ENCODE assay signal across 1 fruit fly cellular context in the genomic region with DNA sequence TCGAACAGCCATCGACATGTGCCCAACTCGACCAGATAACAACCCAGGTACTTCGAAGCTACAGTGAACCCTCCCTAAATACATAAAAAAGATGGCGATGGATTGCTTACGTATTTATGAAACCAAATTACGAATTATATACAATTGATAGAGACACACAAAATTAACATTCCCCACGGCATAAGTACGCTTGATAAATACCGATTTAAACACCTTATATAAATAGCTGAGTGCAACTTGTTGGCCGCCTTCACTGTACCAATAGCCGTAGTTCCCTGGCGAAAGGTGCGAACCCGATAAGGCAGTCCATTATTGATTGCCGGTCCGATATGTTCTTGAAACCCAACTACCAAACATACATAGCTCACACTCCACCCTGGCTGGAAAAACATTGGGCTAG.
TF ChIP-seq lines count a peak whose summit lies in the region.

No protein-coding gene starts in this region.

TF ChIP-seq in whole organism, embryonic, 481 proteins besides CTCF, POLR2A, EP300 and RAD21 (continued from another document):
- TF ChIP-seq fru (optimal IDR thresholded peaks at IDR 0.05; lab: Kevin White, UChicago) (no peak), CG10267 (tag; optimal IDR thresholded peaks at IDR 0.05; lab: Kevin White, UChicago) (no peak), Abd-B (GFP tag; optimal IDR thresholded peaks at IDR 0.05; lab: Kevin White, UChicago) (no peak), hth (optimal IDR thresholded peaks at IDR 0.05; lab: Kevin White, UChicago) (no peak), nerfin-1 (tag; optimal IDR thresholded peaks at IDR 0.05; lab: Kevin White, UChicago) (no peak), HLH54F (GFP tag; optimal IDR thresholded peaks at IDR 0.05; lab: Kevin White, UChicago) (peak; percentile 10), CG6683 (GFP tag; optimal IDR thresholded peaks at IDR 0.05; lab: Kevin White, UChicago) (no peak), Ptx1 (GFP tag; IDR thresholded peaks at IDR 0.05; lab: Robert Waterston, UW) (peak; percentile 59), schlank (tag; optimal IDR thresholded peaks at IDR 0.05; lab: Kevin White, UChicago) (no peak), CG6272 (GFP tag; IDR thresholded peaks at IDR 0.05; lab: Robert Waterston, UW) (peak; percentile 24; the same call in 1 of the 2 replicates), CG4730 (GFP tag; IDR thresholded peaks at IDR 0.05; lab: Robert Waterston, UW) (0 out of 2 replicates have a peak, but pooled peaks have one; percentile 4), CG18764 (GFP tag; optimal IDR thresholded peaks at IDR 0.05; lab: Kevin White, UChicago) (no peak), so (GFP tag; IDR thresholded peaks at IDR 0.05; lab: Robert Waterston, UW) (no peak), CG7372 (GFP tag; IDR thresholded peaks at IDR 0.05; lab: Robert Waterston, UW) (no peak), CG10462 (GFP tag; optimal IDR thresholded peaks at IDR 0.05; lab: Kevin White, UChicago) (no peak), CG17829 (tag; optimal IDR thresholded peaks at IDR 0.05; lab: Kevin White, UChicago) (no peak), CG4404 (GFP tag; IDR thresholded peaks at IDR 0.05; lab: Robert Waterston, UW) (no peak), stc (GFP tag; IDR thresholded peaks at IDR 0.05; lab: Robert Waterston, UW) (no peak), CG2129 (GFP tag; IDR thresholded peaks at IDR 0.05; lab: Robert Waterston, UW; ENCODE audit: partially characterized antibody) (no peak), CG11398 (GFP tag; optimal IDR thresholded peaks at IDR 0.05; lab: Kevin White, UChicago) (no peak), stwl (tag; optimal IDR thresholded peaks at IDR 0.05; lab: Kevin White, UChicago) (no peak), Lim3 (GFP tag; IDR thresholded peaks at IDR 0.05; lab: Robert Waterston, UW) (no peak), mld (GFP tag; IDR thresholded peaks at IDR 0.05; lab: Robert Waterston, UW; ENCODE audit: partially characterized antibody) (no peak), hkb (optimal IDR thresholded peaks at IDR 0.05; lab: Kevin White, UChicago) (no peak), hkb (GFP tag; IDR thresholded peaks at IDR 0.05; lab: Robert Waterston, UW) (0 out of 2 replicates have a peak, but pooled peaks have one; percentile 35), nmo (GFP tag; optimal IDR thresholded peaks at IDR 0.05; lab: Kevin White, UChicago) (peak; percentile 5), Hsf (GFP tag; optimal IDR thresholded peaks at IDR 0.05; lab: Kevin White, UChicago) (no peak), exex (tag; optimal IDR thresholded peaks at IDR 0.05; lab: Kevin White, UChicago) (peak; percentile 68), dm (GFP tag; optimal IDR thresholded peaks at IDR 0.05; lab: Kevin White, UChicago) (no peak), Oli (tag; optimal IDR thresholded peaks at IDR 0.05; lab: Kevin White, UChicago) (peak; percentile 2), CG10431 (GFP tag; optimal IDR thresholded peaks at IDR 0.05; lab: Kevin White, UChicago) (no peak), tna (GFP tag; IDR thresholded peaks at IDR 0.05; lab: Robert Waterston, UW; ENCODE audit: partially characterized antibody) (no peak), CG14014 (GFP tag; IDR thresholded peaks at IDR 0.05; lab: Robert Waterston, UW) (0 out of 2 replicates have a peak, but pooled peaks have one; percentile 43), CG11695 (GFP tag; IDR thresholded peaks at IDR 0.05; lab: Robert Waterston, UW) (peak; percentile 19; the same call in 1 of the 3 replicates), sim (GFP tag; IDR thresholded peaks at IDR 0.05; lab: Robert Waterston, UW) (no peak), HHEX (GFP tag; optimal IDR thresholded peaks at IDR 0.05; lab: Kevin White, UChicago) (no peak), CG15073 (GFP tag; optimal IDR thresholded peaks at IDR 0.05; lab: Kevin White, UChicago) (no peak), nau (GFP tag; optimal IDR thresholded peaks at IDR 0.05; lab: Kevin White, UChicago) (no peak), Chrac-16 (GFP tag; optimal IDR thresholded peaks at IDR 0.05; lab: Kevin White, UChicago) (peak; percentile 5), CG10565 (GFP tag; optimal IDR thresholded peaks at IDR 0.05; lab: Kevin White, UChicago) (no peak), Nf-YC (tag; optimal IDR thresholded peaks at IDR 0.05; lab: Kevin White, UChicago) (peak; percentile 4), CG6654 (GFP tag; optimal IDR thresholded peaks at IDR 0.05; lab: Kevin White, UChicago) (no peak), cato (GFP tag; optimal IDR thresholded peaks at IDR 0.05; lab: Kevin White, UChicago; ENCODE audit: borderline replicate concordance) (no peak), Ets97D (GFP tag; optimal IDR thresholded peaks at IDR 0.05; lab: Kevin White, UChicago) (no peak), CG33557 (GFP tag; optimal IDR thresholded peaks at IDR 0.05; lab: Kevin White, UChicago) (no peak), CG2875 (GFP tag; optimal IDR thresholded peaks at IDR 0.05; lab: Kevin White, UChicago) (no peak), sqz (GFP tag; optimal IDR thresholded peaks at IDR 0.05; lab: Kevin White, UChicago) (no peak), CG1024 (GFP tag; IDR thresholded peaks at IDR 0.05; lab: Robert Waterston, UW) (no peak), CG13287 (GFP tag; IDR thresholded peaks at IDR 0.05; lab: Robert Waterston, UW; ENCODE audit: partially characterized antibody) (no peak), Drgx (GFP tag; IDR thresholded peaks at IDR 0.05; lab: Robert Waterston, UW) (no peak), ham (GFP tag; IDR thresholded peaks at IDR 0.05; lab: Robert Waterston, UW) (no peak), CG15514 (GFP tag; optimal IDR thresholded peaks at IDR 0.05; lab: Kevin White, UChicago) (peak; percentile 27), rib (GFP tag; IDR thresholded peaks at IDR 0.05; lab: Robert Waterston, UW) (peak; percentile 44; the same call in 1 of the 2 replicates), Hmx (GFP tag; optimal IDR thresholded peaks at IDR 0.05; lab: Kevin White, UChicago) (no peak), bsh (GFP tag; optimal IDR thresholded peaks at IDR 0.05; lab: Kevin White, UChicago) (peak in 1 of 2 experiments; percentile 32), CG15269 (tag; optimal IDR thresholded peaks at IDR 0.05; lab: Kevin White, UChicago) (peak; percentile 47), Hr39 (optimal IDR thresholded peaks at IDR 0.05; lab: Kevin White, UChicago) (no peak), fd96Cb (tag; optimal IDR thresholded peaks at IDR 0.05; lab: Kevin White, UChicago) (no peak), knrl (GFP tag; IDR thresholded peaks at IDR 0.05; lab: Robert Waterston, UW; ENCODE audit: partially characterized antibody) (no peak), pb (GFP tag; optimal IDR thresholded peaks at IDR 0.05; lab: Kevin White, UChicago) (no peak), CG6254 (GFP tag; optimal IDR thresholded peaks at IDR 0.05; lab: Kevin White, UChicago) (no peak), CG31365 (tag; optimal IDR thresholded peaks at IDR 0.05; lab: Kevin White, UChicago) (no peak), YL-1 (GFP tag; optimal IDR thresholded peaks at IDR 0.05; lab: Kevin White, UChicago) (no peak), gce (GFP tag; IDR thresholded peaks at IDR 0.05; lab: Robert Waterston, UW) (no peak), GATAe (GFP tag; conservative IDR thresholded peaks at IDR 0.05; lab: Robert Waterston, UW) (peak; percentile 76), fd102C (GFP tag; optimal IDR thresholded peaks at IDR 0.05; lab: Kevin White, UChicago) (no peak), Atf3 (GFP tag; optimal IDR thresholded peaks at IDR 0.05; lab: Kevin White, UChicago) (no peak), CG17328 (GFP tag; IDR thresholded peaks at IDR 0.05; lab: Robert Waterston, UW) (no peak), CG12104 (GFP tag; optimal IDR thresholded peaks at IDR 0.05; lab: Kevin White, UChicago) (no peak), gfzf (GFP tag; optimal IDR thresholded peaks at IDR 0.05; lab: Kevin White, UChicago) (no peak)
